Worm (Caenorhabditis elegans) whole organism, midembryonic: ENCODE measurements around the gene cua-1.

Source experiments
- flt-1 ChIP-seq: fragments of 200-800 bp; sonication (Bioruptor generic); IDR thresholded peaks from 2 replicates; pipeline ENCODE4 v1.3.6; 2022; ENCODE audit warnings: missing genetic modification characterization, missing compliant biosample characterization
- ref-1 ChIP-seq: fragments of 200-800 bp; sonication (Bioruptor generic); conservative IDR thresholded peaks from 2 replicates; pipeline ENCODE4 v1.3.6; 2022; ENCODE audit warnings: missing genetic modification reagents, missing genetic modification characterization, missing compliant biosample characterization
- ztf-23 ChIP-seq: fragments of 200-800 bp; sonication (Bioruptor generic); IDR thresholded peaks from 2 replicates; pipeline ENCODE4 v1.3.6; 2022; ENCODE audit warnings: missing genetic modification reagents, missing genetic modification characterization, missing compliant biosample characterization

- TF ChIP-seq flt-1, result no peak
- no peak for TF ChIP-seq ztf-23 (GFP tag; lab: Robert Waterston, UW)
- no peak for TF ChIP-seq ref-1 (GFP tag; lab: Robert Waterston, UW)
Observed at ce11 chrIII:13457305-13457704, 2.2 kb upstream of the cua-1 start.
